Fruit fly (Drosophila melanogaster): ENCODE measurements around the gene Drak.
A peak's percentile ranks its signal among the peaks of the same experiment; 100 is the strongest.

The Drak gene

dm6 chrX:11555070-11555469 is 62.1 kb downstream of the Drak start:
- TF ChIP-seq CG8159 (tag; optimal IDR thresholded peaks at IDR 0.05) (no peak), rn (GFP tag; IDR thresholded peaks at IDR 0.05) (no peak), Pif1B (GFP tag; optimal IDR thresholded peaks at IDR 0.05) (no peak), Snoo (tag; optimal IDR thresholded peaks at IDR 0.05) (peak; percentile 14), CG4496 (GFP tag; IDR thresholded peaks at IDR 0.05) (no peak; the same call in 2 of the 3 replicates), CG14655 (GFP tag; optimal IDR thresholded peaks at IDR 0.05) (peak; percentile 16), CG34367 (tag; optimal IDR thresholded peaks at IDR 0.05) (no peak), CG8301 (tag; optimal IDR thresholded peaks at IDR 0.05) (peak; percentile 15), CG17806 (tag; optimal IDR thresholded peaks at IDR 0.05) (no peak), CG9948 (tag; optimal IDR thresholded peaks at IDR 0.05) (no peak), Pif1A (GFP tag; optimal IDR thresholded peaks at IDR 0.05) (peak; percentile 18), CG15710 (tag; optimal IDR thresholded peaks at IDR 0.05) (no peak), EcR (GFP tag; optimal IDR thresholded peaks at IDR 0.05) (no peak), gl (tag; optimal IDR thresholded peaks at IDR 0.05) (no peak), CG13204 (GFP tag; optimal IDR thresholded peaks at IDR 0.05) (no peak), CG10348 (GFP tag; IDR thresholded peaks at IDR 0.05) (no peak), fd96Ca (GFP tag; IDR thresholded peaks at IDR 0.05) (no peak), Ets98B (GFP tag; IDR thresholded peaks at IDR 0.05) (0 out of 2 replicates have a peak, but pooled peaks have one; percentile 39), D1 (tag; optimal IDR thresholded peaks at IDR 0.05) (no peak), CG12605 (GFP tag; IDR thresholded peaks at IDR 0.05) (peak; percentile 12; the same call in 1 of the 2 replicates), CG32121 (GFP tag; IDR thresholded peaks at IDR 0.05) (no peak)

dm6 chrX:11556774-11557173 is 63.8 kb downstream of the Drak start:
- TF ChIP-seq CG34367 (tag; optimal IDR thresholded peaks at IDR 0.05) = no peak
- TF ChIP-seq EcR (GFP tag; optimal IDR thresholded peaks at IDR 0.05) = no peak

- TF ChIP-seq Snoo (tag; optimal IDR thresholded peaks at IDR 0.05) (peak; percentile 28), Ets98B (GFP tag; IDR thresholded peaks at IDR 0.05) (peak; percentile 59), rn (GFP tag; IDR thresholded peaks at IDR 0.05) (no peak), CG8301 (tag; optimal IDR thresholded peaks at IDR 0.05) (no peak), CG34367 (tag; optimal IDR thresholded peaks at IDR 0.05) (no peak), Pif1A (GFP tag; optimal IDR thresholded peaks at IDR 0.05) (peak; percentile 11), CG13204 (GFP tag; optimal IDR thresholded peaks at IDR 0.05) (peak; percentile 29), CG32121 (GFP tag; IDR thresholded peaks at IDR 0.05) (0 out of 2 replicates have a peak, but pooled peaks have one; percentile 48), CG4496 (GFP tag; IDR thresholded peaks at IDR 0.05) (peak; percentile 30; the same call in 1 of the 3 replicates), fd96Ca (GFP tag; IDR thresholded peaks at IDR 0.05) (no peak), CG12605 (GFP tag; IDR thresholded peaks at IDR 0.05) (0 out of 2 replicates have a peak, but pooled peaks have one; percentile 19), gl (tag; optimal IDR thresholded peaks at IDR 0.05) (no peak), EcR (GFP tag; optimal IDR thresholded peaks at IDR 0.05) (no peak), D1 (tag; optimal IDR thresholded peaks at IDR 0.05) (no peak), CG9948 (tag; optimal IDR thresholded peaks at IDR 0.05) (no peak), CG15710 (tag; optimal IDR thresholded peaks at IDR 0.05) (no peak), CG8159 (tag; optimal IDR thresholded peaks at IDR 0.05) (no peak), CG14655 (GFP tag; optimal IDR thresholded peaks at IDR 0.05) (peak; percentile 18), Pif1B (GFP tag; optimal IDR thresholded peaks at IDR 0.05) (peak; percentile 34), CG17806 (tag; optimal IDR thresholded peaks at IDR 0.05) (no peak), CG10348 (GFP tag; IDR thresholded peaks at IDR 0.05) (no peak)
These were observed 65.5 kb downstream of the Drak start, which contains the start of gene CG1572 for dm6 chrX:11558389-11558908. TSS of gene CG1572 (minus strand) at chrX:11558654.

dm6 chrX:11559728-11560724 is 67.1 kb downstream of the Drak start:
- peak; percentile 56; the same call in 2 of the 3 replicates for TF ChIP-seq CG4496 (GFP tag; IDR thresholded peaks at IDR 0.05)
- TF ChIP-seq CG8301 (tag; optimal IDR thresholded peaks at IDR 0.05) = peak; percentile 80
- TF ChIP-seq gl (tag; optimal IDR thresholded peaks at IDR 0.05) = peak; percentile 47
- TF ChIP-seq Pif1A (GFP tag; optimal IDR thresholded peaks at IDR 0.05) = peak; percentile 54
- peak; percentile 49; the same call in 1 of the 2 replicates for TF ChIP-seq rn (GFP tag; IDR thresholded peaks at IDR 0.05)
- TF ChIP-seq CG13204 (GFP tag; optimal IDR thresholded peaks at IDR 0.05) = peak; percentile 50
- TF ChIP-seq Ets98B (GFP tag; IDR thresholded peaks at IDR 0.05) = peak; percentile 41
- peak; percentile 22; the same call in 1 of the 3 replicates for TF ChIP-seq fd96Ca (GFP tag; IDR thresholded peaks at IDR 0.05)
- peak; percentile 72 for TF ChIP-seq CG32121 (GFP tag; IDR thresholded peaks at IDR 0.05)
- peak; percentile 73 for TF ChIP-seq CG34367 (tag; optimal IDR thresholded peaks at IDR 0.05)
- TF ChIP-seq D1 (tag; optimal IDR thresholded peaks at IDR 0.05) = no peak
- peak; percentile 83 for TF ChIP-seq CG9948 (tag; optimal IDR thresholded peaks at IDR 0.05)
- TF ChIP-seq CG12605 (GFP tag; IDR thresholded peaks at IDR 0.05) = peak; percentile 36
- peak; percentile 80 for TF ChIP-seq CG17806 (tag; optimal IDR thresholded peaks at IDR 0.05)
- peak; percentile 87 for TF ChIP-seq CG14655 (GFP tag; optimal IDR thresholded peaks at IDR 0.05)
- TF ChIP-seq CG10348 (GFP tag; IDR thresholded peaks at IDR 0.05) = peak; percentile 43; the same call in 1 of the 2 replicates
- TF ChIP-seq CG8159 (tag; optimal IDR thresholded peaks at IDR 0.05) = peak; percentile 90
- TF ChIP-seq Pif1B (GFP tag; optimal IDR thresholded peaks at IDR 0.05) = peak; percentile 53
- peak; percentile 88 for TF ChIP-seq CG15710 (tag; optimal IDR thresholded peaks at IDR 0.05)
- TF ChIP-seq Snoo (tag; optimal IDR thresholded peaks at IDR 0.05) = peak; percentile 74
- TF ChIP-seq EcR (GFP tag; optimal IDR thresholded peaks at IDR 0.05) = peak; percentile 34
